Worm (Caenorhabditis elegans) whole organism, L1 larva: Measurements from ENCODE around the gene F54D5.24.
A peak's percentile ranks its signal among the peaks of the same experiment; 100 is the strongest.

Experiments
- C16A3.4 ChIP-seq: fragments of 150-350 bp; optimal IDR thresholded peaks from 2 replicates; lab custom pipeline; 2014; ENCODE audit warnings: missing biosample characterization, missing genetic modification characterization
- F16B12.6 ChIP-seq: fragments of 150-350 bp; optimal IDR thresholded peaks from 2 replicates; lab custom pipeline; 2014; ENCODE audit warnings: missing biosample characterization, missing genetic modification characterization
- dpl-1 ChIP-seq, 3 experiments: fragments of 150-350 bp in 2 of 3; sonication (generic microtip) in 1 of 3; optimal IDR thresholded peaks; 2 replicates each; lab custom pipeline; 2014 to 2017; ENCODE audit warnings: missing biosample characterization in 3 of 3, missing genetic modification characterization in 3 of 3, missing genetic modification reagents in 3 of 3
- dsc-1 ChIP-seq: sonication (generic microtip); optimal IDR thresholded peaks from 2 replicates; lab custom pipeline; 2016; ENCODE audit warnings: mild to moderate bottlenecking, missing genetic modification characterization, missing compliant biosample characterization
- efl-1 ChIP-seq, 4 experiments: fragments of 150-350 bp; optimal IDR thresholded peaks in 3 of 4; peaks in 1 of 4; 1 replicate in 1 of 4; 2 replicates in 3 of 4; lab custom pipeline; 2014; ENCODE audit warnings: missing biosample characterization in 2 of 4, missing genetic modification characterization in 2 of 4, missing genetic modification reagents in 2 of 4
- elt-2 ChIP-seq: sonication (generic microtip); optimal IDR thresholded peaks from 2 replicates; lab custom pipeline; 2016; ENCODE audit warnings: missing genetic modification characterization, mild to moderate bottlenecking, inconsistent platforms, missing compliant biosample characterization, missing genetic modification reagents
- lin-14 ChIP-seq: fragments of 200-800 bp; sonication (Bioruptor generic); optimal IDR thresholded peaks from 2 replicates; lab custom pipeline; 2018; ENCODE audit warnings: mild to moderate bottlenecking, missing genetic modification characterization, moderate library complexity, missing compliant biosample characterization
- lin-35 ChIP-seq, 2 experiments: fragments of 150-350 bp; optimal IDR thresholded peaks; 2 replicates each; lab custom pipeline; 2014; ENCODE audit warnings: missing biosample characterization in 2 of 2, missing genetic modification characterization in 2 of 2, missing genetic modification reagents in 2 of 2
- lin-39 ChIP-seq: fragments of 150-350 bp; optimal IDR thresholded peaks from 2 replicates; lab custom pipeline; 2014; ENCODE audit warnings: missing biosample characterization, missing genetic modification reagents, missing genetic modification characterization
- lsy-2 ChIP-seq, 2 experiments: fragments of 150-350 bp; optimal IDR thresholded peaks; 2 replicates each; lab custom pipeline; 2014; ENCODE audit warnings: missing biosample characterization in 2 of 2, missing genetic modification characterization in 2 of 2
- nhr-11 ChIP-seq: fragments of 150-350 bp; optimal IDR thresholded peaks from 2 replicates; lab custom pipeline; 2014; ENCODE audit warnings: missing biosample characterization, missing genetic modification characterization
- nhr-12 ChIP-seq: sonication (generic microtip); optimal IDR thresholded peaks from 2 replicates; lab custom pipeline; 2017; ENCODE audit warnings: missing biosample characterization, missing genetic modification characterization
- nhr-19 ChIP-seq: fragments of 200-800 bp; sonication (Bioruptor generic); conservative IDR thresholded peaks from 2 replicates; pipeline ENCODE4 v1.3.6; 2022; ENCODE audit warnings: missing genetic modification characterization, missing compliant biosample characterization
- nhr-71 ChIP-seq: sonication (generic microtip); optimal IDR thresholded peaks from 2 replicates; lab custom pipeline; 2016; ENCODE audit warnings: mild to moderate bottlenecking, missing genetic modification characterization, moderate library complexity, missing compliant biosample characterization
- nhr-85 ChIP-seq: sonication (generic microtip); peaks from one replicate; lab custom pipeline; 2016; ENCODE audit warnings: missing genetic modification characterization, inconsistent platforms, missing compliant biosample characterization
- pax-3 ChIP-seq: fragments of 200-800 bp; sonication (Bioruptor generic); optimal IDR thresholded peaks from 2 replicates; lab custom pipeline; 2018; ENCODE audit warnings: mild to moderate bottlenecking, missing genetic modification characterization, moderate library complexity, missing compliant biosample characterization
- rnt-1 ChIP-seq: sonication (generic microtip); optimal IDR thresholded peaks from 2 replicates; lab custom pipeline; 2016; ENCODE audit warnings: mild to moderate bottlenecking, missing genetic modification characterization, moderate library complexity, missing compliant biosample characterization
- snpc-4 ChIP-seq: fragments of 150-350 bp; optimal IDR thresholded peaks from 2 replicates; lab custom pipeline; 2014; ENCODE audit warnings: missing biosample characterization, missing genetic modification characterization
- swsn-7 ChIP-seq: sonication (generic microtip); optimal IDR thresholded peaks from 2 replicates; lab custom pipeline; 2016; ENCODE audit warnings: missing genetic modification characterization, missing compliant biosample characterization
- xbp-1 ChIP-seq: sonication (generic microtip); optimal IDR thresholded peaks from 2 replicates; lab custom pipeline; 2016; ENCODE audit warnings: missing genetic modification characterization, missing compliant biosample characterization

F54D5.24 gene

ce11 chrII:11600711-11601110 is 45.0 kb downstream of the F54D5.24 start, which contains the start of gene F07A11.4:
Gene F07A11.4 (plus strand): TSS chrII:11601011.
- no peak for TF ChIP-seq swsn-7 (tag; lab: Kevin White, UChicago)

DNA sequence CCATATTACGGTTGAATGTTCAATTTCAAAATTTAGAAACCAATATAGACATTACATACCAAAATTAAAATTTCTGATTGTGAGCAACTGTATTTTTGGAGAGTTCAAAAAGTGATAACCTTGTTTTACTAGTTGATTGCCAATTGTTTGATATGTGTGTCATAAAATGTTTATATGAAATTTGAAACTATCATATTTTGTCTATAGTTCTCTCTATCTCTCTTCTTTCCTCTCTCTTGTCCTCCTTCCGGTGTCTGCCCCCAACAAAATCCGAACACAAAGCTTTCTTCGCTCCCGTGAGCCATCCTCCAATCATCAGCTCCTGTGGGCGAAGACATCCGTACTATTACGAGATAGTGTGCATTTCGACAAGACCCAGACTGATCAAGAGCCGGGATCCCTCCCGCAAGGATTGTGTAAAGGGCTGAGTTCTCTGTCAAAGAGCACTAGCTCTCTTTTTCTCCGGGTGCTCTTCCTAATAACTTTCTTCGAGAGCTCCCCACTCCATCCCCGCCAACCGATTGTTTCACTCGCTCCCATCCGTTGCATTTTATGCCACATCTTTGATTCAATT is 46.7 kb downstream of the F54D5.24 start:
- peak; percentile 18 for TF ChIP-seq nhr-71 (tag; lab: Kevin White, UChicago)
- TF ChIP-seq snpc-4, result no peak
- TF ChIP-seq rnt-1 (tag; lab: Kevin White, UChicago), result peak; percentile 51
- TF ChIP-seq nhr-19, result no peak
- TF ChIP-seq nhr-12 (tag; lab: Kevin White, UChicago), result no peak
- TF ChIP-seq F16B12.6 (tag; lab: Kevin White, UChicago), result no peak
- peak in 1 of 2 experiments; percentile 19 for TF ChIP-seq efl-1 (optimal IDR thresholded peaks at IDR 0.05; lab: Kevin White, UChicago)
- TF ChIP-seq efl-1 (GFP tag; optimal IDR thresholded peaks at IDR 0.05 in 1 of 2; lab: Kevin White, UChicago), result peak in 1 of 2 experiments; percentile 57
- no peak for TF ChIP-seq nhr-85 (tag; lab: Kevin White, UChicago)
- TF ChIP-seq lin-39 (tag; lab: Kevin White, UChicago), result no peak
- TF ChIP-seq C16A3.4 (tag; lab: Kevin White, UChicago), result no peak
- TF ChIP-seq xbp-1, result no peak
- no peak for TF ChIP-seq nhr-11 (tag; lab: Kevin White, UChicago)
- peak; percentile 62 for TF ChIP-seq dsc-1 (tag; lab: Kevin White, UChicago)
- peak; percentile 84 for TF ChIP-seq lin-14
- no peak for TF ChIP-seq pax-3 (tag; lab: Kevin White, UChicago)
- TF ChIP-seq lsy-2 (tag; optimal IDR thresholded peaks at IDR 0.05; lab: Kevin White, UChicago), result peak in 1 of 2 experiments; percentile 1

DNA sequence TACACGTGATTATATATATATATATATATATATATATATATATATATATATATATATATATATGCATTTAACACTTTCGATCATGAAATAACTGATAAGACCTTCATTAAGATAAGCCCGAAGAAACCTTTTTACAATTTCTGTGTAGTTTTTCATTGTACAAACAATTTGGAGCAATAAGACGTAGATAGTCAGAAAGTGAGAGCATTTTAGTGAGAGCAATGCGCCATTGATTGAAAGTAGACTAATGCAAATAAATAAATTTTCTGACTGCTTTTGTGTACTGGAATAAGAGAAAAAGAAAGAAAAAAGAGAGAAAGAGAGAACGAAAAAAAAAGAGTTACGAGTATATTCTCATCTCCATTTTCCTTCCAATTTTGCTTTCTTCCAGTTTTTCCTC is 48.9 kb downstream of the F54D5.24 start:
- no peak for TF ChIP-seq efl-1 (optimal IDR thresholded peaks at IDR 0.05; lab: Kevin White, UChicago)
- TF ChIP-seq efl-1 (GFP tag; optimal IDR thresholded peaks at IDR 0.05 in 1 of 2; lab: Kevin White, UChicago), result peak in 1 of 2 experiments; percentile 64
- TF ChIP-seq elt-2 (tag; lab: Kevin White, UChicago), result peak; percentile 74
- peak; percentile 0 for TF ChIP-seq lin-14
- TF ChIP-seq lin-35 (GFP tag; optimal IDR thresholded peaks at IDR 0.05; lab: Kevin White, UChicago), result peak in 1 of 2 experiments; percentile 2
- no peak for TF ChIP-seq dpl-1 (GFP tag; optimal IDR thresholded peaks at IDR 0.05; lab: Kevin White, UChicago)
- TF ChIP-seq, all 84 proteins: peak for 4
